Worm (Caenorhabditis elegans): ENCODE data around the gene itsn-1.

Gene itsn-1

ce11 chrIV:17109436-17109835 lies 10.0 kb upstream of the itsn-1 start:
- TF ChIP-seq nhr-42 (GFP tag; IDR thresholded peaks at IDR 0.05): no peak
- no peak for TF ChIP-seq jun-1 (tag; optimal IDR thresholded peaks at IDR 0.05)

- TF ChIP-seq lin-29 (GFP tag; IDR thresholded peaks at IDR 0.05) (no peak), spr-1 (tag; optimal IDR thresholded peaks at IDR 0.05) (no peak), Y105C5A.15 (GFP tag; IDR thresholded peaks at IDR 0.05) (no peak), hmg-1.1 (GFP tag; IDR thresholded peaks at IDR 0.05) (no peak), T20F7.1 (GFP tag; optimal IDR thresholded peaks at IDR 0.05) (no peak), hlh-11 (tag; optimal IDR thresholded peaks at IDR 0.05) (no peak), R02D3.7 (tag; optimal IDR thresholded peaks at IDR 0.05) (no peak), egl-27 (tag; optimal IDR thresholded peaks at IDR 0.05) (no peak), set-16 (GFP tag; IDR thresholded peaks at IDR 0.05) (no peak; the same call in 1 of the 2 replicates), dmd-6 (GFP tag; IDR thresholded peaks at IDR 0.05) (no peak), F49E8.2 (tag; optimal IDR thresholded peaks at IDR 0.05; ENCODE audit: borderline replicate concordance) (no peak), hlh-30 (tag; optimal IDR thresholded peaks at IDR 0.05; ENCODE audit: insufficient read depth) (no peak), mdl-1 (tag; optimal IDR thresholded peaks at IDR 0.05) (no peak), mxl-3 (GFP tag; optimal IDR thresholded peaks at IDR 0.05) (no peak)
These were observed 8.6 kb upstream of the itsn-1 start, which contains the start of gene sfa-1 for ce11 chrIV:17110882-17111281. TSS of gene sfa-1 (minus strand) at chrIV:17110982.

ce11 chrIV:17111813-17112212 lies 7.7 kb upstream of the itsn-1 start, which contains the start of gene Y116A8C.33:
TSS of gene Y116A8C.33 (plus strand) at chrIV:17112113.
- TF ChIP-seq tag-97 (GFP tag; IDR thresholded peaks at IDR 0.05) (no peak), ztf-11 (tag; optimal IDR thresholded peaks at IDR 0.05) (no peak), egl-27 (tag; optimal IDR thresholded peaks at IDR 0.05) (no peak), ceh-62 (tag; optimal IDR thresholded peaks at IDR 0.05) (no peak), zip-2 (tag; optimal IDR thresholded peaks at IDR 0.05) (no peak), spr-3 (GFP tag; optimal IDR thresholded peaks at IDR 0.05) (no peak), nhr-42 (GFP tag; IDR thresholded peaks at IDR 0.05) (no peak), nhr-102 (tag; optimal IDR thresholded peaks at IDR 0.05) (no peak), ceh-20 (GFP tag; IDR thresholded peaks at IDR 0.05) (no peak), aly-2 (tag; optimal IDR thresholded peaks at IDR 0.05) (no peak), F37D6.2 (tag; optimal IDR thresholded peaks at IDR 0.05) (no peak), ZK546.5 (tag; optimal IDR thresholded peaks at IDR 0.05) (no peak), daf-19 (GFP tag; conservative IDR thresholded peaks at IDR 0.05) (no peak), ztf-7 (tag; optimal IDR thresholded peaks at IDR 0.05) (no peak), lin-39 (tag; optimal IDR thresholded peaks at IDR 0.05) (no peak), mxl-3 (GFP tag; optimal IDR thresholded peaks at IDR 0.05) (no peak), lsy-2 (tag; optimal IDR thresholded peaks at IDR 0.05) (no peak)

- TF ChIP-seq ama-1 (optimal IDR thresholded peaks at IDR 0.05) (peak; percentile 73), madf-9 (GFP tag; conservative IDR thresholded peaks at IDR 0.05) (no peak), hif-1 (tag; optimal IDR thresholded peaks at IDR 0.05) (no peak), mep-1 (tag; optimal IDR thresholded peaks at IDR 0.05) (no peak), lin-38 (GFP tag; IDR thresholded peaks at IDR 0.05) (no peak), gei-8 (GFP tag; optimal IDR thresholded peaks at IDR 0.05) (no peak), nhr-41 (GFP tag; IDR thresholded peaks at IDR 0.05) (no peak), mes-2 (tag; optimal IDR thresholded peaks at IDR 0.05; ENCODE audit: poor library complexity, severe bottlenecking) (no peak), Y75B8A.6 (GFP tag; IDR thresholded peaks at IDR 0.05) (no peak), sdz-12 (GFP tag; optimal IDR thresholded peaks at IDR 0.05) (no peak), Y48G9A.11 (GFP tag; IDR thresholded peaks at IDR 0.05) (peak; percentile 47; the same call in 1 of the 2 replicates), php-3 (GFP tag; IDR thresholded peaks at IDR 0.05) (no peak), mdt-29 (GFP tag; IDR thresholded peaks at IDR 0.05) (0 out of 2 replicates have a peak, but pooled peaks have one; percentile 12), pqm-1 (tag; optimal IDR thresholded peaks at IDR 0.05) (no peak), skn-1 (tag; optimal IDR thresholded peaks at IDR 0.05) (no peak), pha-4 (GFP tag; IDR thresholded peaks at IDR 0.05) (no peak), pha-4 (tag; optimal IDR thresholded peaks at IDR 0.05) (no peak), ZK337.2 (GFP tag; IDR thresholded peaks at IDR 0.05) (no peak), nhr-11 (tag; optimal IDR thresholded peaks at IDR 0.05) (no peak), F37D6.2 (tag; optimal IDR thresholded peaks at IDR 0.05) (no peak)
These were observed 3.1 kb upstream of the itsn-1 start, which contains the start of gene cyn-13 for ce11 chrIV:17116345-17116744. TSS of gene cyn-13 (minus strand) at chrIV:17116657.

Measured in whole organism, L4 larva.